Fruit fly (Drosophila melanogaster): ENCODE results near the gene Syx18.

DNA sequence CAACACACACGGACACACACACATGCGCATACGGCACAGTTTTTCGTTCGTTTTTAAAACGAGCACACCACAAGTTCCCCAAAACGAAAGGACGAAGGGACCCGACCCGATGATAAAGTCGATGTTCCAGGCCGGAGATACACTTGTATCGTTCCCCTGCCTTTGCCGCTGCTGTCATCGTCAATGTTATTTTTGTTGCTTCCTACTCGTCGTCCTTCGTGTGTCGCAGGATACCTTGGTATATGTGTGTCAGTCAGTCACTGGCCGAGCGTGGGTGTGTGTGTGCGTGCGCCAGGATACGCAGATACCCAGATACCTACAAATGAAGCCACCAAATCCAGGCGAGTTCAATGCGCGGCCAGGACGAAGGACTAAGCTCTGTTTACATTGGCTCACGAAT lies 37.7 kb upstream of the Syx18 start:
- TF ChIP-seq pad (GFP tag; optimal IDR thresholded peaks at IDR 0.05) (no peak), Clk (GFP tag; optimal IDR thresholded peaks at IDR 0.05) (no peak), Crg-1 (GFP tag; optimal IDR thresholded peaks at IDR 0.05) (no peak), cic (GFP tag; optimal IDR thresholded peaks at IDR 0.05) (no peak), CG11617 (GFP tag; optimal IDR thresholded peaks at IDR 0.05) (no peak)

All from whole organism, adult.